Fruit fly (Drosophila melanogaster): ENCODE measurements around the gene CG7384.

DNA sequence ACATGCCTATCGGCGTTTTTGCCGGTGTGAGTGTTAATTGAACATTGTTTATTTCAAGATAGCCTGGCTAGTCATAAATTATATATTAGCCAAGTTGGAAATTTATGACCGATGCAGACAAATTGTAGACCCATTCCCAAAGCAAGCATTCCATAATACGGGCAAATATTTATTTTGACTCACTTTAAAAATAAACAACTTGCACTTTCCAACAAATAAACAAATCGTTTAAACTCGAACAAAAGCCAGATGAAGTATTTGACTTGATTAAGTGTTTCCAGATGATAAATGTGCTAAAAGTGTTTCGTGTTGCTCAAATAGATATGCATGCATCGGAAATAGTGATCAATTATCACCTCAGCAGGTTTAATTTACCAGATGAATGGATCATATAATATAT, 14.8 kb downstream of the CG7384 start:
- TF ChIP-seq Clk (GFP tag; optimal IDR thresholded peaks at IDR 0.05) (no peak), CG7101 (tag; optimal IDR thresholded peaks at IDR 0.05) (no peak), Hr96 (GFP tag; optimal IDR thresholded peaks at IDR 0.05) (no peak), pad (GFP tag; optimal IDR thresholded peaks at IDR 0.05) (no peak), CG5204 (GFP tag; optimal IDR thresholded peaks at IDR 0.05) (no peak)

Data from whole organism, adult.